Fruit fly (Drosophila melanogaster) whole organism, prepupa: ENCODE results near the gene Pdf.
A peak's percentile ranks its signal among the peaks of the same experiment; 100 is the strongest.

ENCODE experiments used
- Blimp-1 ChIP-seq: fragments of 200-800 bp; sonication (Bioruptor generic); optimal IDR thresholded peaks from 3 replicates; lab custom pipeline; 2017; ENCODE audit warnings: missing biosample characterization, missing genetic modification characterization, mild to moderate bottlenecking, moderate library complexity, missing genetic modification reagents
- CG10631 ChIP-seq: fragments of 200-800 bp; sonication (Bioruptor generic); optimal IDR thresholded peaks from 2 replicates; lab custom pipeline; 2016; ENCODE audit warnings: missing biosample characterization, missing genetic modification characterization
- CG10669 ChIP-seq: fragments of 200-800 bp; sonication (Bioruptor generic); optimal IDR thresholded peaks from 3 replicates; lab custom pipeline; 2018; ENCODE audit warnings: missing biosample characterization, mild to moderate bottlenecking, missing genetic modification characterization, moderate library complexity
- CG11294 ChIP-seq: fragments of 200-800 bp; sonication (Bioruptor generic); IDR thresholded peaks from 2 replicates; pipeline ENCODE4 v1.3.6; 2022; ENCODE audit warnings: missing biosample characterization, missing genetic modification characterization
- CG11902 ChIP-seq: fragments of 200-800 bp; sonication (Bioruptor generic); optimal IDR thresholded peaks from 3 replicates; lab custom pipeline; 2016; ENCODE audit warnings: missing biosample characterization, missing genetic modification characterization
- CG15336 ChIP-seq: fragments of 200-800 bp; sonication (Bioruptor generic); IDR thresholded peaks from 2 replicates; pipeline ENCODE4 v1.3.6; 2022; ENCODE audit warnings: missing biosample characterization, missing genetic modification characterization
- CG1621 ChIP-seq: fragments of 200-800 bp; sonication (Bioruptor generic); optimal IDR thresholded peaks from 3 replicates; lab custom pipeline; 2018; ENCODE audit warnings: missing biosample characterization, mild to moderate bottlenecking, missing genetic modification characterization
- CG3032 ChIP-seq: fragments of 200-800 bp; optimal IDR thresholded peaks from 2 replicates; lab custom pipeline; 2019; ENCODE audit warnings: missing biosample characterization, mild to moderate bottlenecking, missing genetic modification characterization, moderate library complexity
- CG31627 ChIP-seq: fragments of 200-800 bp; sonication (Bioruptor generic); optimal IDR thresholded peaks from 3 replicates; lab custom pipeline; 2016; ENCODE audit warnings: missing biosample characterization, missing genetic modification characterization
- CG32006 ChIP-seq: fragments of 200-800 bp; sonication (Bioruptor generic); optimal IDR thresholded peaks from 3 replicates; lab custom pipeline; 2017; ENCODE audit warnings: missing biosample characterization, mild to moderate bottlenecking, missing genetic modification characterization
- CG34406 ChIP-seq: fragments of 200-800 bp; sonication (Bioruptor generic); optimal IDR thresholded peaks from 3 replicates; lab custom pipeline; 2016; ENCODE audit warnings: missing biosample characterization, missing genetic modification characterization
- CG3919 ChIP-seq: fragments of 200-800 bp; sonication (Bioruptor generic); optimal IDR thresholded peaks from 3 replicates; lab custom pipeline; 2016; ENCODE audit warnings: missing biosample characterization, missing genetic modification characterization
- CG4318 ChIP-seq: fragments of 200-800 bp; sonication (Bioruptor generic); optimal IDR thresholded peaks from 3 replicates; lab custom pipeline; 2017; ENCODE audit warnings: missing biosample characterization, mild to moderate bottlenecking, missing genetic modification characterization
- CG6163 ChIP-seq: fragments of 200-800 bp; sonication (Bioruptor generic); IDR thresholded peaks from 3 replicates; pipeline ENCODE4 v1.3.6; 2022; ENCODE audit warnings: missing biosample characterization, missing genetic modification characterization
- CG6276 ChIP-seq: fragments of 200-800 bp; sonication (Bioruptor generic); optimal IDR thresholded peaks from 2 replicates; lab custom pipeline; 2017; ENCODE audit warnings: missing biosample characterization, mild to moderate bottlenecking, missing genetic modification characterization
- CG6792 ChIP-seq: fragments of 200-800 bp; sonication (Bioruptor generic); optimal IDR thresholded peaks from 3 replicates; lab custom pipeline; 2016; ENCODE audit warnings: missing biosample characterization, missing genetic modification characterization
- CG6808 ChIP-seq: fragments of 200-800 bp; sonication (Bioruptor generic); optimal IDR thresholded peaks from 3 replicates; lab custom pipeline; 2017; ENCODE audit warnings: missing biosample characterization, missing genetic modification characterization, mild to moderate bottlenecking, moderate library complexity, missing genetic modification reagents
- CG6854 ChIP-seq: fragments of 200-800 bp; sonication (Bioruptor generic); optimal IDR thresholded peaks from 2 replicates; lab custom pipeline; 2017; ENCODE audit warnings: missing biosample characterization, mild to moderate bottlenecking, missing genetic modification characterization
- CG7368 ChIP-seq: fragments of 200-800 bp; sonication (Bioruptor generic); optimal IDR thresholded peaks from 3 replicates; lab custom pipeline; 2016; ENCODE audit warnings: missing biosample characterization, missing genetic modification characterization
- CG8119 ChIP-seq: fragments of 200-800 bp; sonication (Bioruptor generic); IDR thresholded peaks from 3 replicates; pipeline ENCODE4 v1.3.6; 2022; ENCODE audit warnings: missing biosample characterization, missing genetic modification characterization
- CG8319 ChIP-seq: fragments of 200-800 bp; sonication (Bioruptor generic); optimal IDR thresholded peaks from 3 replicates; lab custom pipeline; 2016; ENCODE audit warnings: missing biosample characterization, missing genetic modification characterization
- CG8632 ChIP-seq: fragments of 200-800 bp; sonication (Bioruptor generic); optimal IDR thresholded peaks from 3 replicates; lab custom pipeline; 2016; ENCODE audit warnings: missing biosample characterization, missing genetic modification characterization
- CG9139 ChIP-seq: fragments of 200-800 bp; sonication (Bioruptor generic); optimal IDR thresholded peaks from 3 replicates; lab custom pipeline; 2017; ENCODE audit warnings: missing biosample characterization, mild to moderate bottlenecking, missing genetic modification characterization
- Eip75B ChIP-seq: fragments of 200-800 bp; sonication (Bioruptor generic); optimal IDR thresholded peaks from 3 replicates; lab custom pipeline; 2016; ENCODE audit warnings: missing biosample characterization, missing genetic modification characterization
- Eip78C ChIP-seq: fragments of 200-800 bp; sonication (Bioruptor generic); peaks from one replicate; lab custom pipeline; 2016; ENCODE audit warnings: missing biosample characterization, missing genetic modification characterization
- Eip93F ChIP-seq: fragments of 200-800 bp; sonication (Bioruptor generic); optimal IDR thresholded peaks from 2 replicates; lab custom pipeline; 2016; ENCODE audit warnings: missing biosample characterization, mild to moderate bottlenecking, missing genetic modification characterization
- Ets96B ChIP-seq: fragments of 200-800 bp; optimal IDR thresholded peaks from 2 replicates; lab custom pipeline; 2019; ENCODE audit warnings: missing biosample characterization, mild to moderate bottlenecking, missing genetic modification characterization, moderate library complexity
- Gug ChIP-seq: fragments of 200-800 bp; sonication (Bioruptor generic); IDR thresholded peaks from 2 replicates; pipeline ENCODE4 v1.3.6; 2022; ENCODE audit warnings: missing biosample characterization, missing genetic modification characterization
- Hr38 ChIP-seq: sonication (Bioruptor generic); optimal IDR thresholded peaks from 2 replicates; lab custom pipeline; 2016; ENCODE audit warnings: missing biosample characterization, missing genetic modification characterization
- Hr4 ChIP-seq: fragments of 200-800 bp; sonication (Bioruptor generic); optimal IDR thresholded peaks from 3 replicates; lab custom pipeline; 2016; ENCODE audit warnings: missing biosample characterization, missing genetic modification characterization
- Lpt ChIP-seq: fragments of 200-800 bp; sonication (Bioruptor generic); optimal IDR thresholded peaks from 3 replicates; lab custom pipeline; 2016; ENCODE audit warnings: missing biosample characterization, missing genetic modification characterization
- Met ChIP-seq: fragments of 200-800 bp; sonication (Bioruptor generic); optimal IDR thresholded peaks from 3 replicates; lab custom pipeline; 2016; ENCODE audit warnings: missing biosample characterization, missing genetic modification characterization
- OdsH ChIP-seq: fragments of 200-800 bp; sonication (Bioruptor generic); optimal IDR thresholded peaks from 3 replicates; lab custom pipeline; 2016; ENCODE audit warnings: missing biosample characterization, missing genetic modification characterization
- Smox ChIP-seq: fragments of 200-800 bp; sonication (Bioruptor generic); optimal IDR thresholded peaks from 3 replicates; lab custom pipeline; 2016; ENCODE audit warnings: missing biosample characterization, missing genetic modification characterization
- Sox102F ChIP-seq: fragments of 200-800 bp; sonication (Bioruptor generic); optimal IDR thresholded peaks from 2 replicates; lab custom pipeline; 2016; ENCODE audit warnings: missing biosample characterization, mild to moderate bottlenecking, missing genetic modification characterization
- Sox14 ChIP-seq: fragments of 200-800 bp; sonication (Bioruptor generic); optimal IDR thresholded peaks from 3 replicates; lab custom pipeline; 2016; ENCODE audit warnings: missing biosample characterization, missing genetic modification characterization
- Sox15 ChIP-seq: fragments of 200-800 bp; sonication (Bioruptor generic); optimal IDR thresholded peaks from 3 replicates; lab custom pipeline; 2016; ENCODE audit warnings: missing biosample characterization, missing genetic modification characterization
- achi ChIP-seq: fragments of 200-800 bp; sonication (Bioruptor generic); optimal IDR thresholded peaks from 3 replicates; lab custom pipeline; 2016; ENCODE audit warnings: missing biosample characterization, missing genetic modification characterization
- cyc ChIP-seq: fragments of 200-800 bp; sonication (Bioruptor generic); optimal IDR thresholded peaks from 3 replicates; lab custom pipeline; 2016; ENCODE audit warnings: missing biosample characterization, missing genetic modification characterization
- dac ChIP-seq: fragments of 200-800 bp; sonication (Bioruptor generic); optimal IDR thresholded peaks from 2 replicates; lab custom pipeline; 2017; ENCODE audit warnings: missing biosample characterization, mild to moderate bottlenecking, missing genetic modification characterization
- dsx ChIP-seq: fragments of 200-800 bp; optimal IDR thresholded peaks from 3 replicates; lab custom pipeline; 2019; ENCODE audit warnings: missing biosample characterization, mild to moderate bottlenecking, missing genetic modification characterization, moderate library complexity; ENCODE audit not compliant: poor library complexity, severe bottlenecking
- eg ChIP-seq: fragments of 200-800 bp; sonication (Bioruptor generic); IDR thresholded peaks from 3 replicates; pipeline ENCODE4 v1.3.6; 2022; ENCODE audit warnings: missing biosample characterization, missing genetic modification characterization
- esn ChIP-seq: fragments of 200-800 bp; sonication (Bioruptor generic); optimal IDR thresholded peaks from 2 replicates; lab custom pipeline; 2016; ENCODE audit warnings: missing biosample characterization, mild to moderate bottlenecking, missing genetic modification characterization, moderate library complexity
- fd59A ChIP-seq: fragments of 200-800 bp; sonication (Bioruptor generic); optimal IDR thresholded peaks from 2 replicates; lab custom pipeline; 2017; ENCODE audit warnings: missing biosample characterization, mild to moderate bottlenecking, missing genetic modification characterization, missing genetic modification reagents
- fd85E ChIP-seq: fragments of 200-800 bp; sonication (Bioruptor generic); optimal IDR thresholded peaks from 3 replicates; lab custom pipeline; 2016; ENCODE audit warnings: missing biosample characterization, missing genetic modification characterization
- fkh ChIP-seq: fragments of 200-800 bp; sonication (Bioruptor generic); optimal IDR thresholded peaks from 3 replicates; lab custom pipeline; 2017; ENCODE audit warnings: missing biosample characterization, mild to moderate bottlenecking, missing genetic modification characterization, moderate library complexity
- lz ChIP-seq: fragments of 200-800 bp; sonication (Bioruptor generic); optimal IDR thresholded peaks from 3 replicates; lab custom pipeline; 2016; ENCODE audit warnings: missing biosample characterization, missing genetic modification characterization
- net ChIP-seq: fragments of 200-800 bp; sonication (Bioruptor generic); optimal IDR thresholded peaks from 3 replicates; lab custom pipeline; 2016; ENCODE audit warnings: missing biosample characterization, missing genetic modification characterization
- pdm3 ChIP-seq: fragments of 200-800 bp; sonication (Bioruptor generic); optimal IDR thresholded peaks from 3 replicates; lab custom pipeline; 2016; ENCODE audit warnings: missing biosample characterization, missing genetic modification characterization
- salr ChIP-seq, 2 experiments: fragments of 200-800 bp; sonication (Bioruptor generic); optimal IDR thresholded peaks; 3 replicates each; lab custom pipeline; 2016 to 2018; ENCODE audit warnings: missing biosample characterization in 2 of 2, missing genetic modification characterization in 2 of 2, mild to moderate bottlenecking in 1 of 2
- ss ChIP-seq, 2 experiments: fragments of 200-800 bp; sonication (Bioruptor generic); optimal IDR thresholded peaks; 2 replicates in 1 of 2; 3 replicates in 1 of 2; lab custom pipeline; 2017 to 2018; ENCODE audit warnings: mild to moderate bottlenecking in 2 of 2, missing biosample characterization in 2 of 2, missing genetic modification characterization in 2 of 2, moderate library complexity in 1 of 2
- svp ChIP-seq: fragments of 200-800 bp; sonication (Bioruptor generic); peaks from one replicate; lab custom pipeline; 2016; ENCODE audit warnings: missing biosample characterization, missing genetic modification characterization
- topi ChIP-seq: fragments of 200-800 bp; sonication (Bioruptor generic); optimal IDR thresholded peaks from 3 replicates; lab custom pipeline; 2016; ENCODE audit warnings: missing biosample characterization, missing genetic modification characterization

Pdf gene

dm6 chr3R:26429619-26430018, 26.3 kb downstream of the Pdf start:
- TF ChIP-seq dsx (GFP tag; lab: Kevin White, UChicago): peak; percentile 30
- TF ChIP-seq Sox102F: no peak
- TF ChIP-seq CG6163: no peak
- no peak for TF ChIP-seq fd59A (GFP tag; lab: Kevin White, UChicago)
- peak; percentile 63 for TF ChIP-seq svp (GFP tag; lab: Kevin White, UChicago)
- TF ChIP-seq topi (GFP tag; lab: Kevin White, UChicago): peak; percentile 3
- no peak for TF ChIP-seq Hr4 (GFP tag; lab: Kevin White, UChicago)
- TF ChIP-seq CG7368: peak; percentile 25
- TF ChIP-seq CG8119 (GFP tag; lab: Robert Waterston, UW): peak; percentile 19; the same call in 1 of the 3 replicates
- peak; percentile 43 for TF ChIP-seq achi
- peak; percentile 11 for TF ChIP-seq CG6808 (GFP tag; lab: Kevin White, UChicago)
- no peak for TF ChIP-seq pdm3
- TF ChIP-seq Lpt (GFP tag; lab: Kevin White, UChicago): no peak
- no peak for TF ChIP-seq Sox14 (GFP tag; lab: Kevin White, UChicago)
- peak; percentile 61 for TF ChIP-seq CG34406 (GFP tag; lab: Kevin White, UChicago)
- TF ChIP-seq lz: no peak
- TF ChIP-seq ss (GFP tag; optimal IDR thresholded peaks at IDR 0.05; lab: Kevin White, UChicago): peak in 1 of 2 experiments; percentile 27
- TF ChIP-seq CG4318 (GFP tag; lab: Kevin White, UChicago): no peak
- TF ChIP-seq Eip93F (GFP tag; lab: Kevin White, UChicago): no peak
- peak; percentile 5 for TF ChIP-seq Met (GFP tag; lab: Kevin White, UChicago)
- TF ChIP-seq fd85E (GFP tag; lab: Kevin White, UChicago): no peak
- peak; percentile 30 for TF ChIP-seq CG3919 (GFP tag; lab: Kevin White, UChicago)
- TF ChIP-seq CG6854 (GFP tag; lab: Kevin White, UChicago): no peak
- TF ChIP-seq CG11902 (GFP tag; lab: Kevin White, UChicago): peak; percentile 26
- peak; percentile 83 for TF ChIP-seq Eip78C (GFP tag; lab: Kevin White, UChicago)
- TF ChIP-seq CG6792: peak; percentile 60
- TF ChIP-seq CG10669: peak; percentile 10
- TF ChIP-seq fkh (GFP tag; lab: Kevin White, UChicago): no peak
- no peak for TF ChIP-seq Hr38 (GFP tag; lab: Kevin White, UChicago)
- TF ChIP-seq CG8632 (GFP tag; lab: Kevin White, UChicago): peak; percentile 58
- no peak for TF ChIP-seq CG6276 (GFP tag; lab: Kevin White, UChicago)
- peak; percentile 36 for TF ChIP-seq Ets96B (tag; lab: Kevin White, UChicago)
- no peak for TF ChIP-seq CG11294 (GFP tag; lab: Robert Waterston, UW)
- TF ChIP-seq salr (GFP tag; optimal IDR thresholded peaks at IDR 0.05; lab: Kevin White, UChicago): no peak
- TF ChIP-seq OdsH (GFP tag; lab: Kevin White, UChicago): peak; percentile 50
- no peak for TF ChIP-seq Smox (GFP tag; lab: Kevin White, UChicago)
- no peak for TF ChIP-seq CG15336 (GFP tag; lab: Robert Waterston, UW)
- TF ChIP-seq CG8319 (GFP tag; lab: Kevin White, UChicago): peak; percentile 47
- no peak for TF ChIP-seq CG31627
- TF ChIP-seq CG1621 (tag; lab: Kevin White, UChicago): no peak
- peak; percentile 20 for TF ChIP-seq esn (GFP tag; lab: Kevin White, UChicago)
- no peak for TF ChIP-seq Sox15
- no peak for TF ChIP-seq Eip75B (GFP tag; lab: Kevin White, UChicago)
- no peak for TF ChIP-seq cyc (GFP tag; lab: Kevin White, UChicago)
- TF ChIP-seq CG10631 (GFP tag; lab: Kevin White, UChicago): peak; percentile 25
- TF ChIP-seq CG32006 (GFP tag; lab: Kevin White, UChicago): peak; percentile 23
- TF ChIP-seq Gug (GFP tag; lab: Robert Waterston, UW): no peak
- no peak for TF ChIP-seq net (GFP tag; lab: Kevin White, UChicago)
- TF ChIP-seq CG3032: peak; percentile 22
- no peak for TF ChIP-seq dac (GFP tag; lab: Kevin White, UChicago)
- no peak for TF ChIP-seq Blimp-1 (GFP tag; lab: Kevin White, UChicago)
- TF ChIP-seq eg (GFP tag; lab: Robert Waterston, UW): no peak
- TF ChIP-seq CG9139 (GFP tag; lab: Kevin White, UChicago): no peak
